Worm (Caenorhabditis elegans) whole organism, L4 larva: ENCODE measurements around the gene F48G7.5.
A peak's percentile ranks its signal among the peaks of the same experiment; 100 is the strongest.

Source experiments
- F10B5.3 ChIP-seq: sonication (generic microtip); optimal IDR thresholded peaks from 2 replicates; lab custom pipeline; 2016; ENCODE audit warnings: mild to moderate bottlenecking, missing genetic modification characterization, missing compliant biosample characterization
- F37D6.2 ChIP-seq: sonication (generic microtip); optimal IDR thresholded peaks from 2 replicates; lab custom pipeline; 2016; ENCODE audit warnings: mild to moderate bottlenecking, missing genetic modification characterization, missing compliant biosample characterization
- F49E8.2 ChIP-seq: sonication (generic microtip); optimal IDR thresholded peaks from 2 replicates; lab custom pipeline; 2016; ENCODE audit warnings: missing compliant biosample characterization, mild to moderate bottlenecking, missing genetic modification characterization, borderline replicate concordance
- T26A8.4 ChIP-seq: fragments of 200-800 bp; sonication (Bioruptor generic); IDR thresholded peaks from 2 replicates; pipeline ENCODE4 v1.3.6; 2022; ENCODE audit warnings: missing genetic modification characterization, missing compliant biosample characterization
- Y105C5A.15 ChIP-seq: fragments of 200-800 bp; sonication (Bioruptor generic); IDR thresholded peaks from 2 replicates; pipeline ENCODE4 v1.3.6; 2022; ENCODE audit warnings: missing genetic modification characterization, missing compliant biosample characterization
- Y5F2A.4 ChIP-seq: fragments of 200-800 bp; sonication (Bioruptor generic); optimal IDR thresholded peaks from 2 replicates; lab custom pipeline; 2018; ENCODE audit warnings: mild to moderate bottlenecking, missing genetic modification characterization, missing compliant biosample characterization
- Y75B8A.6 ChIP-seq: fragments of 200-800 bp; sonication (Bioruptor generic); IDR thresholded peaks from 2 replicates; pipeline ENCODE4 v1.3.6; 2022; ENCODE audit warnings: missing genetic modification reagents, missing genetic modification characterization, missing compliant biosample characterization
- ZK337.2 ChIP-seq: fragments of 200-800 bp; sonication (Bioruptor generic); IDR thresholded peaks from 2 replicates; pipeline ENCODE4 v1.3.6; 2022; ENCODE audit warnings: missing genetic modification reagents, missing genetic modification characterization, missing compliant biosample characterization
- aha-1 ChIP-seq: fragments of 150-350 bp; peaks from one replicate; lab custom pipeline; 2014; ENCODE audit warnings: missing biosample characterization, missing genetic modification characterization
- aly-2 ChIP-seq: sonication (generic microtip); optimal IDR thresholded peaks from 2 replicates; lab custom pipeline; 2018; ENCODE audit warnings: missing biosample characterization, missing genetic modification characterization
- ama-1 ChIP-seq: fragments of 150-350 bp; optimal IDR thresholded peaks from 2 replicates; lab custom pipeline; 2014; ENCODE audit warnings: inconsistent platforms, mixed read lengths
- arid-1 ChIP-seq: fragments of 200-800 bp; sonication (Bioruptor generic); conservative IDR thresholded peaks from 2 replicates; pipeline ENCODE4 v1.3.6; 2022; ENCODE audit warnings: missing genetic modification reagents, missing genetic modification characterization, missing compliant biosample characterization
- attf-4 ChIP-seq: sonication (generic microtip); optimal IDR thresholded peaks from 3 replicates; lab custom pipeline; 2017; ENCODE audit warnings: missing biosample characterization, missing genetic modification characterization
- ceh-20 ChIP-seq: fragments of 200-800 bp; sonication (Bioruptor generic); IDR thresholded peaks from 2 replicates; pipeline ENCODE4 v1.3.6; 2022; ENCODE audit warnings: missing genetic modification reagents, missing genetic modification characterization, missing compliant biosample characterization
- ceh-28 ChIP-seq: fragments of 150-350 bp; optimal IDR thresholded peaks from 2 replicates; lab custom pipeline; 2014; ENCODE audit warnings: missing biosample characterization, missing genetic modification reagents, missing genetic modification characterization
- daf-16 ChIP-seq, 3 experiments: sonication (generic microtip); optimal IDR thresholded peaks; 2 replicates each; lab custom pipeline; 2016 to 2017; ENCODE audit warnings: missing genetic modification characterization in 3 of 3, missing genetic modification reagents in 3 of 3, mild to moderate bottlenecking in 2 of 3, missing compliant biosample characterization in 2 of 3, missing biosample characterization in 1 of 3, moderate library complexity in 1 of 3
- dmd-6 ChIP-seq: fragments of 200-800 bp; sonication (Bioruptor generic); IDR thresholded peaks from 2 replicates; pipeline ENCODE4 v1.3.6; 2022; ENCODE audit warnings: missing genetic modification reagents, missing genetic modification characterization, missing compliant biosample characterization
- dmd-8 ChIP-seq: fragments of 200-800 bp; sonication (Bioruptor generic); IDR thresholded peaks from 2 replicates; pipeline ENCODE4 v1.3.6; 2022; ENCODE audit warnings: missing genetic modification characterization, missing compliant biosample characterization
- duxl-1 ChIP-seq: sonication (generic microtip); optimal IDR thresholded peaks from 2 replicates; lab custom pipeline; 2016; ENCODE audit warnings: mild to moderate bottlenecking, missing genetic modification characterization, moderate library complexity, missing compliant biosample characterization; ENCODE audit not compliant: poor library complexity
- dve-1 ChIP-seq: sonication (generic microtip); optimal IDR thresholded peaks from 2 replicates; lab custom pipeline; 2017; ENCODE audit warnings: antibody characterized with exemption, mild to moderate bottlenecking, missing genetic modification characterization, missing compliant biosample characterization; ENCODE audit not compliant: insufficient read depth
- egl-27 ChIP-seq: sonication (generic microtip); optimal IDR thresholded peaks from 3 replicates; lab custom pipeline; 2017; ENCODE audit warnings: missing biosample characterization, missing genetic modification reagents, missing genetic modification characterization
- fkh-10 ChIP-seq: fragments of 150-350 bp; optimal IDR thresholded peaks from 2 replicates; lab custom pipeline; 2014; ENCODE audit warnings: missing biosample characterization, missing genetic modification reagents, missing genetic modification characterization
- fos-1 ChIP-seq: fragments of 150-350 bp; optimal IDR thresholded peaks from 2 replicates; lab custom pipeline; 2014; ENCODE audit warnings: missing biosample characterization, missing genetic modification characterization
- hif-1 ChIP-seq, 2 experiments: sonication (generic microtip); optimal IDR thresholded peaks; 2 replicates each; lab custom pipeline; 2016 to 2017; ENCODE audit warnings: missing compliant biosample characterization in 2 of 2, missing genetic modification characterization in 2 of 2, missing genetic modification reagents in 2 of 2, missing genotype in 2 of 2, mild to moderate bottlenecking in 1 of 2
- hlh-11 ChIP-seq: fragments of 200-800 bp; sonication (Bioruptor generic); optimal IDR thresholded peaks from 2 replicates; lab custom pipeline; 2018; ENCODE audit warnings: mild to moderate bottlenecking, missing genetic modification characterization, missing compliant biosample characterization
- hlh-30 ChIP-seq: sonication (generic microtip); optimal IDR thresholded peaks from 2 replicates; lab custom pipeline; 2017; ENCODE audit warnings: antibody characterized with exemption, mild to moderate bottlenecking, missing genetic modification characterization, missing compliant biosample characterization; ENCODE audit not compliant: insufficient read depth
- hmg-1.1 ChIP-seq: fragments of 200-800 bp; sonication (Bioruptor generic); IDR thresholded peaks from 2 replicates; pipeline ENCODE4 v1.3.6; 2022; ENCODE audit warnings: missing genetic modification reagents, missing genetic modification characterization, missing compliant biosample characterization
- lin-15B ChIP-seq: fragments of 150-350 bp; sonication (generic microtip); optimal IDR thresholded peaks from 3 replicates; lab custom pipeline; 2014; ENCODE audit warnings: missing biosample characterization, missing genetic modification characterization
- lir-3 ChIP-seq: sonication (generic microtip); optimal IDR thresholded peaks from 2 replicates; lab custom pipeline; 2016; ENCODE audit warnings: mild to moderate bottlenecking, missing genetic modification characterization, missing compliant biosample characterization
- lsy-2 ChIP-seq, 2 experiments: fragments of 150-350 bp in 1 of 2; sonication (generic microtip) in 1 of 2; optimal IDR thresholded peaks; 2 replicates each; lab custom pipeline; 2014 to 2017; ENCODE audit warnings: missing biosample characterization in 2 of 2, missing genetic modification characterization in 2 of 2
- mdl-1 ChIP-seq, 2 experiments: fragments of 150-350 bp in 1 of 2; sonication (generic microtip) in 1 of 2; optimal IDR thresholded peaks; 2 replicates each; lab custom pipeline; 2014 to 2017; ENCODE audit warnings: missing biosample characterization in 2 of 2, missing genetic modification characterization in 2 of 2
- mep-1 ChIP-seq: fragments of 150-350 bp; sonication (generic microtip); optimal IDR thresholded peaks from 3 replicates; lab custom pipeline; 2014; ENCODE audit warnings: missing biosample characterization, missing genetic modification characterization
- mes-2 ChIP-seq: sonication (generic microtip); optimal IDR thresholded peaks from 2 replicates; lab custom pipeline; 2016; ENCODE audit warnings: missing genotype, mild to moderate bottlenecking, missing genetic modification characterization, missing compliant biosample characterization; ENCODE audit not compliant: poor library complexity, severe bottlenecking
- mxl-2 ChIP-seq: fragments of 200-800 bp; sonication (Bioruptor generic); conservative IDR thresholded peaks from 2 replicates; pipeline ENCODE4 v1.3.6; 2022; ENCODE audit warnings: missing genetic modification reagents, missing genetic modification characterization, missing compliant biosample characterization
- mxl-3 ChIP-seq: fragments of 200-800 bp; sonication (Bioruptor generic); optimal IDR thresholded peaks from 2 replicates; lab custom pipeline; 2018; ENCODE audit warnings: mild to moderate bottlenecking, missing genetic modification characterization, missing compliant biosample characterization
- nhr-28 ChIP-seq: fragments of 150-350 bp; optimal IDR thresholded peaks from 2 replicates; lab custom pipeline; 2014; ENCODE audit warnings: missing biosample characterization, missing genetic modification characterization
- nhr-41 ChIP-seq: fragments of 200-800 bp; sonication (Bioruptor generic); IDR thresholded peaks from 2 replicates; pipeline ENCODE4 v1.3.6; 2022; ENCODE audit warnings: missing genetic modification reagents, missing genetic modification characterization, missing compliant biosample characterization
- nhr-42 ChIP-seq: fragments of 200-800 bp; sonication (Bioruptor generic); IDR thresholded peaks from 2 replicates; pipeline ENCODE4 v1.3.6; 2022; ENCODE audit warnings: missing genetic modification characterization, missing compliant biosample characterization
- nhr-48 ChIP-seq: sonication (generic microtip); optimal IDR thresholded peaks from 2 replicates; lab custom pipeline; 2016; ENCODE audit warnings: mild to moderate bottlenecking, missing genetic modification characterization, missing compliant biosample characterization
- nhr-6 ChIP-seq: fragments of 150-350 bp; optimal IDR thresholded peaks from 2 replicates; lab custom pipeline; 2014; ENCODE audit warnings: missing biosample characterization, missing genetic modification characterization
- nhr-77 ChIP-seq: fragments of 150-350 bp; optimal IDR thresholded peaks from 2 replicates; lab custom pipeline; 2014; ENCODE audit warnings: missing biosample characterization, missing genetic modification characterization
- pqm-1 ChIP-seq: sonication (generic microtip); optimal IDR thresholded peaks from 2 replicates; lab custom pipeline; 2017; ENCODE audit warnings: missing biosample characterization, missing genetic modification characterization
- snpc-1.2 ChIP-seq: fragments of 200-800 bp; sonication (Bioruptor generic); IDR thresholded peaks from 2 replicates; pipeline ENCODE4 v1.3.6; 2022; ENCODE audit warnings: missing genetic modification reagents, missing genetic modification characterization, missing compliant biosample characterization
- snpc-4 ChIP-seq: fragments of 150-350 bp; optimal IDR thresholded peaks from 2 replicates; lab custom pipeline; 2014; ENCODE audit warnings: missing biosample characterization, missing genetic modification characterization
- tag-97 ChIP-seq: fragments of 200-800 bp; sonication (Bioruptor generic); IDR thresholded peaks from 2 replicates; pipeline ENCODE4 v1.3.6; 2022; ENCODE audit warnings: missing genetic modification characterization, missing compliant biosample characterization
- unc-39 ChIP-seq: sonication (generic microtip); optimal IDR thresholded peaks from 2 replicates; lab custom pipeline; 2017; ENCODE audit warnings: missing biosample characterization, missing genetic modification characterization
- vab-7 ChIP-seq: fragments of 200-800 bp; sonication (Bioruptor generic); IDR thresholded peaks from 2 replicates; pipeline ENCODE4 v1.3.6; 2022; ENCODE audit warnings: missing genetic modification reagents, missing genetic modification characterization, missing compliant biosample characterization
- zag-1 ChIP-seq: fragments of 150-350 bp; optimal IDR thresholded peaks from 2 replicates; lab custom pipeline; 2014; ENCODE audit warnings: missing biosample characterization, missing genetic modification characterization
- zfp-2 ChIP-seq: sonication (generic microtip); optimal IDR thresholded peaks from 2 replicates; lab custom pipeline; 2016; ENCODE audit warnings: mild to moderate bottlenecking, missing genetic modification characterization, missing compliant biosample characterization
- zfp-3 ChIP-seq: fragments of 200-800 bp; sonication (Bioruptor generic); conservative IDR thresholded peaks from 2 replicates; pipeline ENCODE4 v1.3.6; 2022; ENCODE audit warnings: missing genetic modification reagents, missing genetic modification characterization, missing compliant biosample characterization
- zip-2 ChIP-seq: fragments of 150-350 bp; optimal IDR thresholded peaks from 2 replicates; lab custom pipeline; 2014; ENCODE audit warnings: missing biosample characterization, missing genetic modification characterization
- ztf-7 ChIP-seq: fragments of 150-350 bp; optimal IDR thresholded peaks from 2 replicates; lab custom pipeline; 2014; ENCODE audit warnings: missing biosample characterization, missing genetic modification characterization

Gene F48G7.5

DNA sequence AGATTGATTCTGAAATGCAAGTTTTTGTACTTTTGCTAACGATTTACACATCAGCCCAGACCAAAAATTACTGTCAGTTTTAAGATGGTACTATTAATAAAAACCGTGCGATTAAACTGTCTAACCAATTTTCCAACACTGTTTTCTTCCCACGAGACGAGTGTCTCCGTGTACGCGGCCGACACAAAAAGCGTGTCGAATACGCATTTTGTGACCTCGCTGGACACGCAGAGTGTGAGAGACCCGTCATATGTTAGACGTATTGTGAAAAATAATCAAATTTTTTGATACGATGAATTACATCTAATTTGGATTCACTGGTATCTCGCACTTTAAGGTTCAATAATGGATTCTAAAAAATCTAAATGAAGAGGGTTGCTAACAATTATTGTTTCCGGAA is 12.9 kb upstream of the F48G7.5 start:
- no peak for TF ChIP-seq Y75B8A.6 (GFP tag; lab: Robert Waterston, UW)
- no peak for TF ChIP-seq zip-2 (tag; lab: Kevin White, UChicago)
- no peak for TF ChIP-seq ztf-7
- TF ChIP-seq Y105C5A.15 (GFP tag; lab: Robert Waterston, UW), result no peak
- TF ChIP-seq tag-97 (GFP tag; lab: Robert Waterston, UW), result no peak
- peak in 1 of 2 experiments; percentile 4 for TF ChIP-seq hif-1 (tag; optimal IDR thresholded peaks at IDR 0.05; lab: Kevin White, UChicago)
- no peak for TF ChIP-seq unc-39 (tag; lab: Kevin White, UChicago)
- TF ChIP-seq nhr-42 (GFP tag; lab: Robert Waterston, UW), result no peak
- peak; percentile 66 for TF ChIP-seq dve-1 (tag; lab: Kevin White, UChicago)
- TF ChIP-seq duxl-1 (tag; lab: Kevin White, UChicago), result peak; percentile 51
- TF ChIP-seq attf-4 (tag; lab: Kevin White, UChicago), result no peak
- TF ChIP-seq aha-1 (tag; lab: Kevin White, UChicago), result no peak
- peak; percentile 33 for TF ChIP-seq mes-2 (tag; lab: Kevin White, UChicago)
- no peak for TF ChIP-seq aly-2
- no peak for TF ChIP-seq fos-1 (tag; lab: Kevin White, UChicago)
- peak; percentile 78 for TF ChIP-seq mxl-3
- no peak for TF ChIP-seq F37D6.2
- peak; percentile 85 for TF ChIP-seq nhr-77 (tag; lab: Kevin White, UChicago)
- peak; percentile 61; the same call in 1 of the 2 replicates for TF ChIP-seq dmd-6 (GFP tag; lab: Robert Waterston, UW)
- TF ChIP-seq zag-1 (tag; lab: Kevin White, UChicago), result no peak
- TF ChIP-seq lin-15B (tag; lab: Kevin White, UChicago), result no peak
- peak; percentile 66 for TF ChIP-seq pqm-1 (tag; lab: Kevin White, UChicago)
- peak; percentile 87 for TF ChIP-seq hlh-30 (tag; lab: Kevin White, UChicago)
- peak; percentile 5 for TF ChIP-seq mep-1 (tag; lab: Kevin White, UChicago)
- no peak for TF ChIP-seq snpc-4 (tag; lab: Kevin White, UChicago)
- no peak for TF ChIP-seq vab-7 (GFP tag; lab: Robert Waterston, UW)
- TF ChIP-seq Y5F2A.4 (GFP tag; lab: Kevin White, UChicago), result no peak
- TF ChIP-seq arid-1, result no peak
- no peak for TF ChIP-seq ceh-28
- TF ChIP-seq daf-16 (GFP tag; optimal IDR thresholded peaks at IDR 0.05; lab: Kevin White, UChicago), result no peak
- peak; percentile 40 for TF ChIP-seq daf-16 (tag; optimal IDR thresholded peaks at IDR 0.05; lab: Kevin White, UChicago)
- no peak for TF ChIP-seq mxl-2
- TF ChIP-seq lsy-2 (tag; optimal IDR thresholded peaks at IDR 0.05; lab: Kevin White, UChicago), result peak in 1 of 2 experiments; percentile 2
- 0 out of 2 replicates have a peak, but pooled peaks have one; percentile 16 for TF ChIP-seq hmg-1.1 (GFP tag; lab: Robert Waterston, UW)
- TF ChIP-seq zfp-2, result no peak
- peak; percentile 84 for TF ChIP-seq hlh-11 (tag; lab: Kevin White, UChicago)
- TF ChIP-seq mdl-1 (tag; optimal IDR thresholded peaks at IDR 0.05; lab: Kevin White, UChicago), result peak; percentile 15 to 74
- no peak for TF ChIP-seq F49E8.2 (tag; lab: Kevin White, UChicago)
- TF ChIP-seq dmd-8 (GFP tag; lab: Robert Waterston, UW), result no peak
- no peak for TF ChIP-seq lir-3 (tag; lab: Kevin White, UChicago)
- peak; percentile 98 for TF ChIP-seq nhr-28 (tag; lab: Kevin White, UChicago)
- peak; percentile 19 for TF ChIP-seq nhr-48 (tag; lab: Kevin White, UChicago)

DNA sequence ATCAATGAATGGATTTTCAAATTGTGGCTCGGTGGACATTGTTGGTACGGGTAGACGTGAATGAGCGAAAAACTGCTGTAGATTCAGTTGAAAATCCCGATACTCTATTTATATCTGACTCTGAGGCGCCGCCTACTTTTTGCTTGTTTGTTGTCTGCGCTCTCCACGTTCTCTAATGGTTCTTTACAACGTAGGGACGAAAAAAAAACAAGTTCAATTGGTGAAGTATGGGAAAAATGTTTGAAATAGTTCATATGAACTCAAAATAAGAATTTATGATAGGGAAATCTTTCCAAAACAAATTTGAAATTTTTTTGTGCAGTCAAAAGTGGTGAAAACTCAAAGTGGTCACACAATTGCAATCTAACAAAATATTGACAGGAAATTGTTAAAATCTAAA is 12.1 kb upstream of the F48G7.5 start, which contains the start of gene F48G7.10:
F48G7.10 (minus strand) TSS at position 101 of the 400 bp plus-strand sequence.
- TF ChIP-seq Y105C5A.15 (GFP tag; lab: Robert Waterston, UW) (no peak), nhr-6 (tag; lab: Kevin White, UChicago) (no peak), egl-27 (tag; lab: Kevin White, UChicago) (no peak), fkh-10 (GFP tag; lab: Kevin White, UChicago) (no peak), T26A8.4 (GFP tag; lab: Robert Waterston, UW) (no peak), ama-1 (lab: Kevin White, UChicago) (no peak), F10B5.3 (tag; lab: Kevin White, UChicago) (no peak), snpc-1.2 (GFP tag; lab: Robert Waterston, UW) (no peak), arid-1 (no peak), ZK337.2 (no peak), nhr-41 (no peak), F37D6.2 (no peak), zfp-3 (no peak), mes-2 (tag; lab: Kevin White, UChicago) (no peak), ceh-20 (no peak)
